Worm (Caenorhabditis elegans): ENCODE results near the gene cka-2.
A peak's percentile ranks its signal among the peaks of the same experiment; 100 is the strongest.
"Not testable (repeated sequence)": the region's sequence is repeated elsewhere in the genome, so short reads cannot be mapped to it uniquely, and the experiment has no call there.

cka-2 gene

ce11 chrX:4314939-4315338, 29.0 kb downstream of the cka-2 start:
- TF ChIP-seq fkh-2 (tag; optimal IDR thresholded peaks at IDR 0.05), result no peak
- TF ChIP-seq nhr-23 (tag; optimal IDR thresholded peaks at IDR 0.05), result no peak
- TF ChIP-seq nhr-12 (tag; optimal IDR thresholded peaks at IDR 0.05), result no peak
- peak; percentile 87 for TF ChIP-seq fkh-10 (GFP tag; optimal IDR thresholded peaks at IDR 0.05)

DNA sequence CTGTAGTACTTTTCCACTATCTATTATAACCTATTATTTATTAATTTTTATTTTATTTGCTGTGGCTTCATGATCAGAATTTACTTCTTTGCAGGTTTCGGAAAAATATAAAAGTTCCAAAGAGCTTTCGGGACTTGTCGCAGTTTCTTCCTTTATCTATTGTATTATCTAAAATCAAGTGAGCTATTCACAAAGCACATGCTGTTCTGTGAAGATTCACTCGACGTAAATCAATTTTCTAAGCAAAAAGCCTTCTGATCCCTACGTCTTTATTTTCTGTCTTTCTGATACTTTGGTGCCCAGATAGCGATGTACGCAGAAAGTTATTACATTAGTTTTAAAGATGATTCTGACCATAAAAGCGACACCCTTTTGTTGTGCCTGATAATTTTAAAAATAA, 31.2 kb downstream of the cka-2 start:
- TF ChIP-seq jun-1 (tag; optimal IDR thresholded peaks at IDR 0.05) (no peak), fos-1 (tag; optimal IDR thresholded peaks at IDR 0.05) (no peak), pqm-1 (tag; optimal IDR thresholded peaks at IDR 0.05) (no peak), snpc-4 (tag; optimal IDR thresholded peaks at IDR 0.05) (no peak), fkh-10 (GFP tag; optimal IDR thresholded peaks at IDR 0.05) (peak; percentile 97), tbx-2 (tag; optimal IDR thresholded peaks at IDR 0.05) (no peak), ztf-11 (tag; optimal IDR thresholded peaks at IDR 0.05) (no peak), unc-39 (tag; optimal IDR thresholded peaks at IDR 0.05) (no peak)

- no peak for TF ChIP-seq nhr-12 (tag; optimal IDR thresholded peaks at IDR 0.05)
- no peak for TF ChIP-seq nhr-11 (tag; optimal IDR thresholded peaks at IDR 0.05)
- TF ChIP-seq nhr-28 (tag; optimal IDR thresholded peaks at IDR 0.05), result no peak
- no peak for TF ChIP-seq nhr-67 (tag; optimal IDR thresholded peaks at IDR 0.05)
- no peak for TF ChIP-seq elt-2 (tag; optimal IDR thresholded peaks at IDR 0.05)
- TF ChIP-seq nfya-1 (tag; optimal IDR thresholded peaks at IDR 0.05; ENCODE audit: insufficient read depth), result no peak
- no peak for TF ChIP-seq hmg-11 (tag; optimal IDR thresholded peaks at IDR 0.05)
- no peak for TF ChIP-seq fkh-10 (GFP tag; optimal IDR thresholded peaks at IDR 0.05)
- TF ChIP-seq unc-62 (GFP tag; optimal IDR thresholded peaks at IDR 0.05), result no peak
- no peak for TF ChIP-seq unc-39 (tag; optimal IDR thresholded peaks at IDR 0.05)
- no peak for TF ChIP-seq sea-2 (GFP tag; optimal IDR thresholded peaks at IDR 0.05)
- TF ChIP-seq nhr-76 (tag; optimal IDR thresholded peaks at IDR 0.05), result no peak
- no peak for TF ChIP-seq lin-39 (tag; optimal IDR thresholded peaks at IDR 0.05)
- no peak for TF ChIP-seq mml-1 (tag; optimal IDR thresholded peaks at IDR 0.05)
These were observed 34.6 kb downstream of the cka-2 start, which contains the start of gene dop-6 for ce11 chrX:4320563-4320962. dop-6 (plus strand) TSS chrX:4320863.

ce11 chrX:4322847-4323455, 37.0 kb downstream of the cka-2 start:
- TF ChIP-seq R02D3.7 (tag; optimal IDR thresholded peaks at IDR 0.05) (no peak), fkh-10 (GFP tag; optimal IDR thresholded peaks at IDR 0.05) (peak; percentile 76)

ce11 chrX:4328816-4329215, 42.9 kb downstream of the cka-2 start, which contains the start of gene C24A8.5:
C24A8.5 (minus strand) TSS chrX:4328916.
- no peak for TF ChIP-seq nhr-77 (tag; optimal IDR thresholded peaks at IDR 0.05)
- no peak for TF ChIP-seq nhr-237 (tag; optimal IDR thresholded peaks at IDR 0.05)
- TF ChIP-seq fkh-10 (GFP tag; optimal IDR thresholded peaks at IDR 0.05), result no peak
- no peak for TF ChIP-seq lin-39 (tag; optimal IDR thresholded peaks at IDR 0.05)
- TF ChIP-seq hmg-11 (tag; optimal IDR thresholded peaks at IDR 0.05), result no peak
- no peak for TF ChIP-seq R02D3.7 (tag; optimal IDR thresholded peaks at IDR 0.05)
- TF ChIP-seq nhr-28 (tag; optimal IDR thresholded peaks at IDR 0.05), result no peak
- no peak for TF ChIP-seq nhr-43 (tag; optimal IDR thresholded peaks at IDR 0.05; ENCODE audit: poor library complexity, severe bottlenecking)
- no peak for TF ChIP-seq fkh-2 (tag; optimal IDR thresholded peaks at IDR 0.05)
- no peak for TF ChIP-seq ztf-11 (tag; optimal IDR thresholded peaks at IDR 0.05)
- TF ChIP-seq aly-2 (tag; optimal IDR thresholded peaks at IDR 0.05), result no peak
- TF ChIP-seq jun-1 (tag; optimal IDR thresholded peaks at IDR 0.05), result no peak
- no peak for TF ChIP-seq tbx-2 (tag; optimal IDR thresholded peaks at IDR 0.05)
- no peak for TF ChIP-seq sea-2 (GFP tag; optimal IDR thresholded peaks at IDR 0.05)
- no peak for TF ChIP-seq nhr-67 (tag; optimal IDR thresholded peaks at IDR 0.05)
- TF ChIP-seq skn-1 (tag; optimal IDR thresholded peaks at IDR 0.05), result no peak
- TF ChIP-seq ama-1 (optimal IDR thresholded peaks at IDR 0.05), result no peak

DNA sequence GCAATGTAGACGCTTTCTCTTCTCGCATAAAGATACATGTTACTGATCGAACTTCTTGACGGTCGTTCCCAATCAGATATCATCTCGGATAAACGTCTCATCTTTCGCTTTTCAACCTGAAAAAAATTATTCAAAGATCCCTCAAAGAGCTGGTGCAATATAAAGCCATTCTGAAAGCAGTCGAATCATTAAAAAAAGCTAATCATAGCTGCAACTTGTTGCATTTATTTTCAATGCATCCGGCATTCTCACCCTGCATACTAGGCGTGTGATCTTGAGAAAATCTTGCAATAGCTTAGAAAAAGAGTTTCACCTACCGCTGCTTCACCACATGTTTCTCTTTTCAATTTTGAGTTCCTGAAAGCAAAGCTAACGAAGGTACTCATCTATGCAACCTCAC, 46.4 kb downstream of the cka-2 start, which contains the start of gene C24A8.6:
C24A8.6 (minus strand) TSS at position 101 of the 400 bp plus-strand sequence.
- not testable (repeated sequence) for TF ChIP-seq nhr-23, nhr-67, nhr-12 (tag; optimal IDR thresholded peaks at IDR 0.05)
